Fruit fly (Drosophila melanogaster) whole organism, larva: ENCODE results near the gene CG34404.
A peak's percentile ranks its signal among the peaks of the same experiment; 100 is the strongest.

Source experiments
- noc ChIP-seq: fragments of 200-800 bp; sonication (Bioruptor generic); optimal IDR thresholded peaks from 3 replicates; lab custom pipeline; 2019; ENCODE audit warnings: missing biosample characterization, mild to moderate bottlenecking, missing genetic modification characterization, moderate library complexity

Gene CG34404

dm6 chr3R:15332994-15333393 lies 34.5 kb downstream of the CG34404 start, which contains the start of the genes Fkbp39 and Cyfip:
Gene Fkbp39 (minus strand): TSS chr3R:15333133.
Gene Cyfip (plus strand): TSS chr3R:15333266.
- TF ChIP-seq noc (tag; lab: Kevin White, UChicago): no peak

- TF ChIP-seq noc (tag; lab: Kevin White, UChicago): no peak
These were observed 37.0 kb downstream of the CG34404 start, which contains the start of gene mRpL9 for dm6 chr3R:15330472-15330871. Gene mRpL9 (plus strand): TSS chr3R:15330738.

dm6 chr3R:15328083-15328779 lies 39.2 kb downstream of the CG34404 start, which contains the start of the genes CG6236 and ea:
Gene CG6236 (minus strand): TSS chr3R:15328269.
Gene ea (plus strand): TSS chr3R:15328729.
- TF ChIP-seq noc (tag; lab: Kevin White, UChicago): no peak

DNA sequence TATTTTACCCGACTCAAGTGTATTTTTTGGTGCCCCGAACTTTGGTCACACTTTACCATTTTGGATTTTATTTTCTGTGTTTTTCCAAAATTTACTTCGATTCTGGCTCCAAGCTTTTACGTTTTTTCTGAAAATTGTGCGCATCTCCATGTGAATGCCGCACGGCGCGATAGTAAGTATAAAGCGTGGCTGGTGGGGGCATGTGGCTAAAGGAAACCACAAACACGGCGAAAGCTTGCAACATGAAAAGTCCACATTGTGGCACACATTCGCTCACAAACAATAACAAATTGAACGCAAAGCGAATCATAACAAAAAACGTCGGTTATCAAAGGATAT lies 46.7 kb downstream of the CG34404 start, which contains the start of gene ear:
ear (plus strand) TSS at position 10 of the 339 bp plus-strand sequence.
- no peak for TF ChIP-seq noc (tag; lab: Kevin White, UChicago)

dm6 chr3R:15319912-15320746 lies 47.3 kb downstream of the CG34404 start, which contains the start of the genes CG6276 and CG44040:
Gene CG6276 (minus strand): TSS chr3R:15320069.
Gene CG44040 (plus strand): TSS chr3R:15320378.
- TF ChIP-seq noc (tag; lab: Kevin White, UChicago): peak; percentile 62

DNA sequence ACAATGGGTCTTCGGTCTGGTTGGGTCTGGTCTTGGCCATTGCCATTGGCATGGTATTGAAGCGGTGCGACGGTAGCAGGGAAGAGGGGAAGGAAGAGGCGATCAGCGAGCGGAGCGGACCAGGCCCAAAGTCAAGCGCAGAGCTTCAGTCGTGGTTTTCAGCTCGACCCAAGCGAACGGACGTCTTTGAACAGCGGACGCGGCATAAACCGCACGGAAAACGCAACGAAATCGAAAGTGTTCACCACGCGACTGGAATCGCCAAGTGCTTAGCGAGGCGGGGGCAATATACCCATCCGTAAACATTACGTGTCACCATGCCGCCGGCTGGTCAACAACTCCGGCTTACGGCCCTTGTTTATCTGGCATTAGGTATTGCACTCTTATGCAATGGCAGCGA lies 51.1 kb downstream of the CG34404 start, which contains the start of gene CG14866:
CG14866 (plus strand) TSS at position 146 of the 400 bp plus-strand sequence.
- no peak for TF ChIP-seq noc (tag; lab: Kevin White, UChicago)

DNA sequence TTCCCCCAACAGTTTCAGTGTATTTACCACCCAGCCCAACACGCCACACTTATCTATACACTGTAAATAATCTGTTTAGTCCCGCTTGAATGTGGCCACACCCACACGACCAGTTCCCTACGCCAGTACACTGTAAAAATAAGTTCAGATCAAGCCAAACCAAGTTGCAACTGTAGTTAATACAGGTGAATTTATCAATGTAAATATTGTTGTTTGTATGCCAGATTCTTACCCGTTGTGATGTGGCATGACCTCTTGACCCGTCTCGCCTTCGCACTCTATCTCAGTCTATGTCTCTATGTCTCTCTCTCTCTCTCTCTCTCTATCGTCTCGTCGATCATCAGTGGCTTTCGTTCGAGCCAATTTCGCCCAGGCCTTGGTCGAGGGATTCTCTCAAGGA lies 53.6 kb downstream of the CG34404 start:
- no peak for TF ChIP-seq noc (tag; lab: Kevin White, UChicago)
